Worm (Caenorhabditis elegans): ENCODE data around the gene irld-22.

- TF ChIP-seq ceh-27 (GFP tag; optimal IDR thresholded peaks at IDR 0.05) (no peak), ccch-3 (GFP tag; optimal IDR thresholded peaks at IDR 0.05) (no peak), rcor-1 (GFP tag; IDR thresholded peaks at IDR 0.05) (no peak), sea-2 (GFP tag; IDR thresholded peaks at IDR 0.05) (no peak)
Observed at ce11 chrV:3886104-3886503, 13.9 kb downstream of the irld-22 start, which contains the start of gene nhr-124.

All from whole organism, young adult.